Worm (Caenorhabditis elegans) whole organism, midembryonic: Measurements from ENCODE around the gene tag-164.
"Not testable (repeated sequence)": the region's sequence is repeated elsewhere in the genome, so short reads cannot be mapped to it uniquely, and the experiment has no call there.

ENCODE experiments used
- T22C8.4 ChIP-seq: fragments of 200-800 bp; sonication (Bioruptor generic); IDR thresholded peaks from 2 replicates; pipeline ENCODE4 v1.3.6; 2022; ENCODE audit warnings: missing genetic modification characterization, missing compliant biosample characterization
- cog-1 ChIP-seq: sonication (generic microtip); optimal IDR thresholded peaks from 2 replicates; lab custom pipeline; 2016; ENCODE audit warnings: missing genetic modification characterization, missing compliant biosample characterization
- flt-1 ChIP-seq: fragments of 200-800 bp; sonication (Bioruptor generic); IDR thresholded peaks from 2 replicates; pipeline ENCODE4 v1.3.6; 2022; ENCODE audit warnings: missing genetic modification characterization, missing compliant biosample characterization
- klf-2 ChIP-seq: fragments of 200-800 bp; sonication (Bioruptor generic); conservative IDR thresholded peaks from 2 replicates; pipeline ENCODE4 v1.3.6; 2022; ENCODE audit warnings: missing genetic modification reagents, missing genetic modification characterization, missing compliant biosample characterization
- med-1 ChIP-seq: sonication (generic microtip); optimal IDR thresholded peaks from 2 replicates; lab custom pipeline; 2017; ENCODE audit warnings: missing genetic modification characterization, mild to moderate bottlenecking, missing compliant biosample characterization, antibody characterized with exemption, missing genetic modification reagents; ENCODE audit not compliant: insufficient read depth
- ref-1 ChIP-seq: fragments of 200-800 bp; sonication (Bioruptor generic); conservative IDR thresholded peaks from 2 replicates; pipeline ENCODE4 v1.3.6; 2022; ENCODE audit warnings: missing genetic modification reagents, missing genetic modification characterization, missing compliant biosample characterization
- tab-1 ChIP-seq: fragments of 200-800 bp; sonication (Bioruptor generic); IDR thresholded peaks from 2 replicates; pipeline ENCODE4 v1.3.6; 2022; ENCODE audit warnings: missing genetic modification characterization, missing compliant biosample characterization
- ztf-23 ChIP-seq: fragments of 200-800 bp; sonication (Bioruptor generic); IDR thresholded peaks from 2 replicates; pipeline ENCODE4 v1.3.6; 2022; ENCODE audit warnings: missing genetic modification reagents, missing genetic modification characterization, missing compliant biosample characterization
- ztf-29 ChIP-seq: fragments of 200-800 bp; sonication (Bioruptor generic); IDR thresholded peaks from 2 replicates; pipeline ENCODE4 v1.3.6; 2022; ENCODE audit warnings: missing genetic modification reagents, missing genetic modification characterization, missing compliant biosample characterization

tag-164 gene

ce11 chrIII:13498899-13499298, 39.6 kb downstream of the tag-164 start, which contains the start of gene T28A8.6:
Gene T28A8.6 (plus strand): TSS chrIII:13499199.
- TF ChIP-seq flt-1; T22C8.4; ref-1 (GFP tag; lab: Robert Waterston, UW): not testable (repeated sequence)

DNA sequence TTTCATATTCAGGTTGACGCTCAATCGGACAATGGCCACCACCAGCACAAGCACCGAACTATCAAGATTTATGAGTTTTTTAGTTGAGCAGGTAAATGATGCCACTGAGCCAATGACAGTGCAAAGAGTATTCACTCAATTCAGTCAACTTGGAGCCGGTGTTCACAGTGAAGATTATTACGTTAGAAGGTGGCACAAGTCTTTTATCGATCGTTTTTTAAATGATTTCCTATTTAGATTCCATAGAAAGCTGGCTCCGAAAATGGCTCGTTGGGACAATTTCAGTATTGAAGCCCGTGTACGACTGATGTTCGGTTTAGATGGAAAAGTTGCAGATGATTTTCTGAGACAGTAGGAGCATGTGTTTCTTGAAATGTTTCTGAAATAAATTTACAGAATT, 42.3 kb downstream of the tag-164 start, which contains the start of gene T28A8.5:
Gene T28A8.5, plus strand, starts transcription at position 32 of the 400 bp plus-strand sequence.
- no peak for TF ChIP-seq T22C8.4
- TF ChIP-seq klf-2 (GFP tag; lab: Robert Waterston, UW), result no peak
- TF ChIP-seq ztf-29 (GFP tag; lab: Robert Waterston, UW), result no peak
- TF ChIP-seq tab-1 (GFP tag; lab: Robert Waterston, UW), result no peak
- TF ChIP-seq cog-1 (tag; lab: Kevin White, UChicago), result no peak
- no peak for TF ChIP-seq med-1 (GFP tag; lab: Kevin White, UChicago)
- no peak for TF ChIP-seq ztf-23
- TF ChIP-seq ref-1 (GFP tag; lab: Robert Waterston, UW), result no peak
- no peak for TF ChIP-seq flt-1

DNA sequence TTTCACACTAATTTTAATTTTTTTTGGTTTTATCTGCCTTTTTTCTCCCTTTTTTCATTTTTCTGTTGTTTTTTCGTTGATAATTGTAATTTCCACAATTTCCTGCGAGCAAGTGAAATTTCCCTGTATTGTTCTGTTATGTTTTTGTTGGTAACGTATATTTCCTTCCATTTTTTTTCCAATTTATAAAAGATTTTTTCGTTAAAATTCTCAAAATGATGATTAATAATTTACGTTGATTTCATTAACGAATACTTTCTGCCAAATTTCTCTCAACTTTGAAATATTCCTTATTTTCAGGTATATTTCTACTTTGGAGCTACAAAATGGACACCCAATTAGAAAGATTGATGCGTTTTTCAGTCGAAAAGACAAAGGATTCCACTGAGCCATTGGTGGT, 43.2 kb downstream of the tag-164 start, which contains the start of gene T28A8.8:
Gene T28A8.8, plus strand, starts transcription at position 301 of the 400 bp plus-strand sequence.
- TF ChIP-seq T22C8.4 (no peak), ref-1 (GFP tag; lab: Robert Waterston, UW) (no peak), klf-2 (GFP tag; lab: Robert Waterston, UW) (no peak), cog-1 (tag; lab: Kevin White, UChicago) (no peak), ztf-29 (GFP tag; lab: Robert Waterston, UW) (no peak), med-1 (GFP tag; lab: Kevin White, UChicago) (no peak)

DNA sequence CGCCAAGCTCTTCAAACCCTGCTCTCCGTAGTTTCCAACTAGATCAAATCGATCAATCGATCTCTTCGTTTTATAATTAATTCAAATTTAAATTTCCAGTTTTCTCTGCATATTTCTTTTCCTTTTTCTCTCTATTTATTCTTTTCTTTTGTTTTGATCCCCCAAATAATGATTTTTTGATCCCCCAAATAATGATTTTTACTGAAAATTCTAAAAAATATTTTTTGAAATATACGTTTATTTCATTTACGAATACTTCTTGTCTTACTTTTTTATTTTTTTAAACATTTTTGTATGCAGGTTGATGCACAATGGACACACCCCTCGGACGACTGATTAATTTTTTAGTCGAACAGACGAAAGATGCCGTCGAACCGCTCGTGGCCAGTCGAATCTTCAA, 44.0 kb downstream of the tag-164 start, which contains the start of gene T28A8.4:
Gene T28A8.4, plus strand, starts transcription at position 301 of the 400 bp plus-strand sequence.
- TF ChIP-seq T22C8.4 (no peak), ztf-29 (GFP tag; lab: Robert Waterston, UW) (no peak), med-1 (GFP tag; lab: Kevin White, UChicago) (no peak), tab-1 (GFP tag; lab: Robert Waterston, UW) (no peak), ztf-23 (no peak), cog-1 (tag; lab: Kevin White, UChicago) (no peak), ref-1 (GFP tag; lab: Robert Waterston, UW) (no peak), klf-2 (GFP tag; lab: Robert Waterston, UW) (no peak), flt-1 (no peak)

DNA sequence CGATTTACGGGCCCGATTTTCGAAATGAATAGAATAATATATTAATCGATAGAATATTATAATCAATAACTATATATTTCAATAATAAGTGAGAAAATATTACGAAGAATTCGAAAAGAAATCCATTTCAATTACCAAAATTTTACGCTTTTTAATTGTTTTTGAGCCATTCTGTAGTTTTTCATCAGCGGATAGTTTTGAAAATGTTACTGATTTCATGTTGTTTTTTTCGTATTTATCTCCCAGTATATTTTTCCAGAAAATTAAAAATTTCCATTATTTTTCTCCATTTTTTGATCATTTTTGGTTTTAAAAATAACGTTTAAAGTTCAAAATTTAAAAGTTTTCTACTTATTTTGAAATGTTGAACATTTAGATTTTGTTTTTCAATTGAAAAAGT, 46.4 kb downstream of the tag-164 start, which contains the start of gene T28A8.3:
Gene T28A8.3, plus strand, starts transcription at position 301 of the 400 bp plus-strand sequence.
- TF ChIP-seq tab-1 (GFP tag; lab: Robert Waterston, UW), result no peak
